Worm (Caenorhabditis elegans) whole organism, mixed stage, embryonic: ENCODE results near the gene clc-17.
A peak's percentile ranks its signal among the peaks of the same experiment; 100 is the strongest.

Experiments
- bed-3 ChIP-seq: fragments of 200-800 bp; sonication (Bioruptor generic); optimal IDR thresholded peaks from 3 replicates; lab custom pipeline; 2018; ENCODE audit warnings: mild to moderate bottlenecking, missing genetic modification characterization, moderate library complexity, missing compliant biosample characterization
- ceh-39 ChIP-seq: fragments of 150-350 bp; optimal IDR thresholded peaks from 2 replicates; lab custom pipeline; 2014; ENCODE audit warnings: missing biosample characterization, missing genetic modification characterization
- ceh-43 ChIP-seq: fragments of 200-800 bp; sonication (Bioruptor generic); optimal IDR thresholded peaks from 2 replicates; lab custom pipeline; 2018; ENCODE audit warnings: mild to moderate bottlenecking, missing genetic modification characterization, moderate library complexity, missing compliant biosample characterization
- ceh-83 ChIP-seq: fragments of 200-800 bp; sonication (Bioruptor generic); optimal IDR thresholded peaks from 2 replicates; lab custom pipeline; 2018; ENCODE audit warnings: mild to moderate bottlenecking, missing genetic modification characterization, missing compliant biosample characterization
- ces-1 ChIP-seq: fragments of 150-350 bp; optimal IDR thresholded peaks from 2 replicates; lab custom pipeline; 2014; ENCODE audit warnings: missing biosample characterization, missing genetic modification reagents, missing genetic modification characterization
- cnd-1 ChIP-seq: fragments of 200-800 bp; sonication (Bioruptor generic); optimal IDR thresholded peaks from 2 replicates; lab custom pipeline; 2018; ENCODE audit warnings: mild to moderate bottlenecking, missing genetic modification characterization, missing compliant biosample characterization
- drap-1 ChIP-seq: fragments of 200-800 bp; sonication (Bioruptor generic); optimal IDR thresholded peaks from 3 replicates; lab custom pipeline; 2018; ENCODE audit warnings: mild to moderate bottlenecking, missing genetic modification characterization, missing compliant biosample characterization
- elt-1 ChIP-seq: sonication (generic microtip); optimal IDR thresholded peaks from 2 replicates; lab custom pipeline; 2017; ENCODE audit warnings: missing genetic modification characterization, mild to moderate bottlenecking, missing compliant biosample characterization, antibody characterized with exemption, moderate library complexity, borderline replicate concordance; ENCODE audit not compliant: insufficient read depth
- elt-3 ChIP-seq: fragments of 150-350 bp; optimal IDR thresholded peaks from 2 replicates; lab custom pipeline; 2014; ENCODE audit warnings: missing biosample characterization, missing genetic modification characterization
- flh-1 ChIP-seq: fragments of 200-800 bp; sonication (Bioruptor generic); optimal IDR thresholded peaks from 2 replicates; lab custom pipeline; 2018; ENCODE audit warnings: mild to moderate bottlenecking, missing genetic modification characterization, moderate library complexity, missing compliant biosample characterization
- ham-2 ChIP-seq: fragments of 200-800 bp; sonication (Bioruptor generic); optimal IDR thresholded peaks from 2 replicates; lab custom pipeline; 2018; ENCODE audit warnings: mild to moderate bottlenecking, missing genetic modification characterization, missing compliant biosample characterization
- hlh-1 ChIP-seq: fragments of 150-350 bp; optimal IDR thresholded peaks from 2 replicates; lab custom pipeline; 2014; ENCODE audit warnings: missing biosample characterization, missing genetic modification reagents, missing genetic modification characterization
- lin-32 ChIP-seq: fragments of 200-800 bp; sonication (Bioruptor generic); optimal IDR thresholded peaks from 2 replicates; lab custom pipeline; 2018; ENCODE audit warnings: mild to moderate bottlenecking, missing genetic modification characterization, missing compliant biosample characterization
- lsy-2 ChIP-seq: fragments of 150-350 bp; optimal IDR thresholded peaks from 2 replicates; lab custom pipeline; 2014; ENCODE audit warnings: missing biosample characterization, missing genetic modification characterization
- mab-5 ChIP-seq: fragments of 150-350 bp; optimal IDR thresholded peaks from 2 replicates; lab custom pipeline; 2014; ENCODE audit warnings: missing biosample characterization, missing genetic modification characterization
- mep-1 ChIP-seq: fragments of 150-350 bp; optimal IDR thresholded peaks from 2 replicates; lab custom pipeline; 2017; ENCODE audit warnings: missing biosample characterization, missing genetic modification reagents, missing genetic modification characterization, inconsistent platforms
- mls-2 ChIP-seq: sonication (generic microtip); optimal IDR thresholded peaks from 2 replicates; lab custom pipeline; 2016; ENCODE audit warnings: mild to moderate bottlenecking, missing genetic modification characterization, moderate library complexity, missing compliant biosample characterization
- nhr-12 ChIP-seq: fragments of 150-350 bp; optimal IDR thresholded peaks from 2 replicates; lab custom pipeline; 2014; ENCODE audit warnings: missing biosample characterization, missing genetic modification characterization
- nhr-237 ChIP-seq: fragments of 150-350 bp; optimal IDR thresholded peaks from 2 replicates; lab custom pipeline; 2014; ENCODE audit warnings: missing biosample characterization, missing genetic modification characterization
- nhr-28 ChIP-seq: fragments of 150-350 bp; optimal IDR thresholded peaks from 2 replicates; lab custom pipeline; 2014; ENCODE audit warnings: missing biosample characterization, missing genetic modification characterization
- nhr-76 ChIP-seq: sonication (generic microtip); optimal IDR thresholded peaks from 2 replicates; lab custom pipeline; 2017; ENCODE audit warnings: missing biosample characterization, missing genetic modification characterization
- pha-4 ChIP-seq: fragments of 150-350 bp; optimal IDR thresholded peaks from 2 replicates; lab custom pipeline; 2018; ENCODE audit warnings: missing biosample characterization, missing genetic modification reagents, missing genetic modification characterization
- sem-2 ChIP-seq: fragments of 200-800 bp; sonication (Bioruptor generic); optimal IDR thresholded peaks from 2 replicates; lab custom pipeline; 2018; ENCODE audit warnings: mild to moderate bottlenecking, missing genetic modification characterization, missing compliant biosample characterization
- snpc-4 ChIP-seq: fragments of 150-350 bp; optimal IDR thresholded peaks from 2 replicates; lab custom pipeline; 2014; ENCODE audit warnings: missing biosample characterization, missing genetic modification characterization
- sptf-1 ChIP-seq: sonication (generic microtip); optimal IDR thresholded peaks from 2 replicates; lab custom pipeline; 2017; ENCODE audit warnings: mild to moderate bottlenecking, missing genetic modification characterization, moderate library complexity, missing compliant biosample characterization
- tbx-8 ChIP-seq: fragments of 200-800 bp; sonication (Bioruptor generic); optimal IDR thresholded peaks from 2 replicates; lab custom pipeline; 2018; ENCODE audit warnings: mild to moderate bottlenecking, missing genetic modification characterization, moderate library complexity, missing compliant biosample characterization
- unc-120 ChIP-seq: sonication (generic microtip); optimal IDR thresholded peaks from 2 replicates; lab custom pipeline; 2017; ENCODE audit warnings: missing genetic modification characterization, missing compliant biosample characterization; ENCODE audit not compliant: poor library complexity, severe bottlenecking
- unc-39 ChIP-seq: fragments of 150-350 bp; optimal IDR thresholded peaks from 2 replicates; lab custom pipeline; 2014; ENCODE audit warnings: missing biosample characterization, missing genetic modification characterization
- unc-62 ChIP-seq: fragments of 150-350 bp; optimal IDR thresholded peaks from 2 replicates; lab custom pipeline; 2014; ENCODE audit warnings: missing biosample characterization, missing genetic modification reagents, missing genetic modification characterization
- zip-8 ChIP-seq: fragments of 150-350 bp; optimal IDR thresholded peaks from 2 replicates; lab custom pipeline; 2014; ENCODE audit warnings: missing biosample characterization, missing genetic modification characterization
- ztf-11 ChIP-seq: fragments of 150-350 bp; optimal IDR thresholded peaks from 2 replicates; lab custom pipeline; 2014; ENCODE audit warnings: missing biosample characterization, missing genetic modification characterization

clc-17 gene

DNA sequence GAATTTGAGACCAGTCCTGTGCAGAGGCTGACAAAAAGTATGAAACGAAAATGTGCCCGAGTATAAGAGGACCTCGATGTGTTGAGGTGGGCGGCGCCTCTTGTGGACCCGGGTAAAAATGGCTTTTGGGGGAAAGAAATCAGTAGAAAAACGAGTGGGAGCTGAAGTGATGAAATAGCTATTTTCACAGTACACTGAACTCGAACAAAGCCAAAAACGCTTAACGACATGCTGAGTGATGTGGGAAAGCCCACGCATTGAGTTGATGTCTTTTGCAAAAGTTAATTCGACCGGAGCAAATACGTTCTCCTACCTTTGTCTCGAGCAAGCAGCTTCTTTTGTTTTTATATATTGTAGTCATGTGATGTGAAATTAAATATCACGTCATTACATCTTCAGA, 9.5 kb downstream of the clc-17 start, which contains the start of gene nlp-66:
Gene nlp-66 (minus strand): TSS at position 101 of the 400 bp plus-strand sequence.
- TF ChIP-seq pha-4 (tag; lab: Kevin White, UChicago), result no peak
- TF ChIP-seq unc-120 (tag; lab: Kevin White, UChicago), result no peak
- TF ChIP-seq ztf-11 (tag; lab: Kevin White, UChicago), result no peak
- TF ChIP-seq nhr-28, result no peak
- TF ChIP-seq snpc-4 (tag; lab: Kevin White, UChicago), result no peak
- no peak for TF ChIP-seq elt-1
- TF ChIP-seq nhr-12 (tag; lab: Kevin White, UChicago), result no peak
- TF ChIP-seq unc-39 (tag; lab: Kevin White, UChicago), result no peak
- TF ChIP-seq ceh-83, result no peak
- no peak for TF ChIP-seq unc-62
- no peak for TF ChIP-seq tbx-8
- TF ChIP-seq sptf-1, result no peak
- no peak for TF ChIP-seq ham-2 (GFP tag; lab: Kevin White, UChicago)
- TF ChIP-seq hlh-1 (tag; lab: Kevin White, UChicago), result no peak

DNA sequence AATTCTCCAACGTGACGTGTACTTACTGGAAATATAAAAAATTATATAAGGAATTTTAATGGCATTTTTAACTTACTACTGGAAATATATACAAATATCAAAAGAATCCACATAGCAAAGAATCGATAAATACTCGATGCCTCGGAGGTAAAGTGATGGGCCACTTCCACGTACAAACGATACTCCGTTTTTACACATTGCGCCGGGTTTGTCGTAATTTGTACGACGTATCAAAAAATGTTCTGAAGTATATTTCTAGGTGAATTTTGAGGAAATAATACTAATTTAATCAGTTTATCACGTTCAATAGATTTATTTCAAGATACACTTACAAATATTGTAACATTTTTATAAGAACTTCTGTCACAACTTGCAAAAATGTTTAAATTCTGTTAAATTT, 13.6 kb downstream of the clc-17 start, which contains the start of gene R08B4.3:
Gene R08B4.3 (minus strand): TSS at position 198 of the 400 bp plus-strand sequence.
- no peak for TF ChIP-seq elt-1
- TF ChIP-seq ces-1 (GFP tag; lab: Kevin White, UChicago), result no peak
- TF ChIP-seq ztf-11 (tag; lab: Kevin White, UChicago), result no peak
- no peak for TF ChIP-seq pha-4 (tag; lab: Kevin White, UChicago)
- TF ChIP-seq mls-2 (tag; lab: Kevin White, UChicago), result no peak
- TF ChIP-seq nhr-28, result no peak
- no peak for TF ChIP-seq ceh-83
- TF ChIP-seq mab-5, result no peak
- no peak for TF ChIP-seq nhr-12 (tag; lab: Kevin White, UChicago)
- no peak for TF ChIP-seq unc-62
- TF ChIP-seq ceh-43 (GFP tag; lab: Kevin White, UChicago), result no peak
- no peak for TF ChIP-seq tbx-8

DNA sequence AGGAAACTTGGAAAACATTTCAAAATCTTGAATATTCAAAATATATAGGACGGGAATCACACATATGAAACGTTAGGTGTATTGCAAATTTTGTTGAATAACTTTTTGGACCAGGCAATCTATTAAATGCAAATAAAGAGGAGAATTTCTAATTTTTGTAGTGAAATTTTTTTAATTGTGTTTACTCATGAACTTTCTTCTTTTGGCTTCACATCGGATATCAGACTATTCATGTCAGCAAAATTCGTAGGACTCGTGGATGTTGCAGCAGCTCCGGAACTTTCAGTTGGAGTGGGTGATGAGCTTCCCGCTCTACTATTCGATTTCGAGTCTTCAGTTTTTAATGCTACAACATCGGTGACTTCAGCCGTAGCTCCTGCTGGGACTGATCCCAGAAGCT, 15.2 kb downstream of the clc-17 start:
- TF ChIP-seq ceh-39 (tag; lab: Kevin White, UChicago) (no peak), tbx-8 (no peak), elt-1 (no peak), ceh-83 (no peak), sem-2 (GFP tag; lab: Kevin White, UChicago) (no peak), lin-32 (GFP tag; lab: Kevin White, UChicago) (no peak), drap-1 (no peak), unc-120 (tag; lab: Kevin White, UChicago) (no peak), nhr-12 (tag; lab: Kevin White, UChicago) (no peak), flh-1 (GFP tag; lab: Kevin White, UChicago) (no peak), mep-1 (no peak), nhr-237 (no peak), unc-39 (tag; lab: Kevin White, UChicago) (no peak), pha-4 (tag; lab: Kevin White, UChicago) (no peak), cnd-1 (tag; lab: Kevin White, UChicago) (no peak), nhr-76 (tag; lab: Kevin White, UChicago) (no peak), lsy-2 (tag; lab: Kevin White, UChicago) (no peak)

- TF ChIP-seq unc-62, result no peak
- peak; percentile 21 for TF ChIP-seq ces-1 (GFP tag; lab: Kevin White, UChicago)
These were observed 16.8 kb downstream of the clc-17 start for ce11 chrX:11123998-11124397.

DNA sequence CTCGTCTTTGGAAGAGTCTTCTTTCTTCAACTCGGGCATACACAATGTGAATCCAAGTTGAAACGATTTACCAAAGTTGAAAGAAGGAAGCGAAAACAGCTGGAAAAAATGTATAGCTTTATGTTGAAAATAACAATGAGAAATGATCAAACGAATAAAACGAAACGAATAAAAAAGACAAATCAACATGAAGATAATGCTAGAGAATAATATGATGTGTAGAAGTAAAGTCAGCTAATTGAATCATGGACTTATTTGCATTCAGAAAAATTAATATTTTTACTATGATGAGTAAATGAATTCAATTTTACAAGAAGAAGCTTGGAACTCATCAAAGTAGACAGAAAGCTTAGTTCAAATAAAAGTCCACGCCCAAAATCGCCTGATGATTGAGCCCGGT, 18.3 kb downstream of the clc-17 start, which contains the start of gene alr-1:
Gene alr-1 (minus strand): TSS at position 101 of the 400 bp plus-strand sequence.
- no peak for TF ChIP-seq pha-4 (tag; lab: Kevin White, UChicago)
- TF ChIP-seq tbx-8, result no peak
- no peak for TF ChIP-seq nhr-237
- no peak for TF ChIP-seq snpc-4 (tag; lab: Kevin White, UChicago)
- no peak for TF ChIP-seq elt-3 (tag; lab: Kevin White, UChicago)
- no peak for TF ChIP-seq bed-3 (GFP tag; lab: Kevin White, UChicago)
- TF ChIP-seq ham-2 (GFP tag; lab: Kevin White, UChicago), result no peak
- no peak for TF ChIP-seq ces-1 (GFP tag; lab: Kevin White, UChicago)
- no peak for TF ChIP-seq nhr-12 (tag; lab: Kevin White, UChicago)
- TF ChIP-seq zip-8 (tag; lab: Kevin White, UChicago), result no peak
- TF ChIP-seq, all 35 proteins: peak for 0
